Worm (Caenorhabditis elegans): ENCODE measurements around the gene F56D6.8.

ce11 chrIV:3853557-3853956, 40.7 kb downstream of the F56D6.8 start:
- no peak for TF ChIP-seq ztf-29 (GFP tag; IDR thresholded peaks at IDR 0.05)
- no peak for TF ChIP-seq T22C8.4 (GFP tag; IDR thresholded peaks at IDR 0.05)
- no peak for TF ChIP-seq ref-1 (GFP tag; conservative IDR thresholded peaks at IDR 0.05)
- TF ChIP-seq flt-1 (GFP tag; IDR thresholded peaks at IDR 0.05) = no peak
- no peak for TF ChIP-seq med-1 (GFP tag; optimal IDR thresholded peaks at IDR 0.05; ENCODE audit: insufficient read depth)
- TF ChIP-seq tab-1 (GFP tag; IDR thresholded peaks at IDR 0.05) = no peak
- no peak for TF ChIP-seq ztf-23 (GFP tag; IDR thresholded peaks at IDR 0.05)
- no peak for TF ChIP-seq klf-2 (GFP tag; conservative IDR thresholded peaks at IDR 0.05)
- TF ChIP-seq cog-1 (tag; optimal IDR thresholded peaks at IDR 0.05) = no peak

All from whole organism, midembryonic.